Fruit fly (Drosophila melanogaster) Kc167 (cell line): Measurements from ENCODE around the gene Cln3.

Experiments used
- h ChIP-seq: fragments of >200 bp; optimal IDR thresholded peaks from 3 replicates; lab custom pipeline; 2018; ENCODE audit warnings: missing external identifiers
- psq ChIP-seq: fragments of >200 bp; optimal IDR thresholded peaks from 2 replicates; lab custom pipeline; 2017; ENCODE audit warnings: missing external identifiers

- TF ChIP-seq psq (lab: Kevin White, UChicago) (no peak), h (lab: Kevin White, UChicago) (no peak)
Measured at dm6 chr3L:17835074-17835473, 21.2 kb upstream of the Cln3 start, which contains the start of gene CG32189.
